Fruit fly (Drosophila melanogaster) Kc167 (cell line): ENCODE measurements around the gene CG15452.

Source experiments
- Myc ChIP-seq: fragments of >200 bp; optimal IDR thresholded peaks from 2 replicates; lab custom pipeline; 2017; ENCODE audit warnings: missing external identifiers
- Sin3A ChIP-seq: fragments of >200 bp; optimal IDR thresholded peaks from 2 replicates; lab custom pipeline; 2018; ENCODE audit warnings: missing external identifiers
- h ChIP-seq: fragments of >200 bp; optimal IDR thresholded peaks from 3 replicates; lab custom pipeline; 2018; ENCODE audit warnings: missing external identifiers
- insv ChIP-seq: fragments of >200 bp; optimal IDR thresholded peaks from 3 replicates; lab custom pipeline; 2018; ENCODE audit warnings: missing external identifiers
- psq ChIP-seq: fragments of >200 bp; optimal IDR thresholded peaks from 2 replicates; lab custom pipeline; 2017; ENCODE audit warnings: missing external identifiers
- ttk ChIP-seq: sonication (Bioruptor generic); optimal IDR thresholded peaks from 2 replicates; lab custom pipeline; 2017; ENCODE audit warnings: missing external identifiers

The CG15452 gene

dm6 chrX:20745865-20746264 is at the start of gene CG15452:
Gene CG15452 (minus strand): TSS chrX:20745965.
- no peak for TF ChIP-seq psq
- no peak for TF ChIP-seq h (lab: Kevin White, UChicago)
- no peak for TF ChIP-seq insv
- no peak for TF ChIP-seq Sin3A (lab: Kevin White, UChicago)
- no peak for TF ChIP-seq ttk (lab: Kevin White, UChicago)
- TF ChIP-seq Myc (lab: Kevin White, UChicago) = no peak

dm6 chrX:20781120-20781519 is 35.4 kb upstream of the CG15452 start, which contains the start of gene CG32507:
Gene CG32507 (minus strand): TSS chrX:20781220.
- no peak for TF ChIP-seq Sin3A (lab: Kevin White, UChicago)
- no peak for TF ChIP-seq psq
- TF ChIP-seq Myc (lab: Kevin White, UChicago) = no peak
- no peak for TF ChIP-seq ttk (lab: Kevin White, UChicago)
- no peak for TF ChIP-seq h (lab: Kevin White, UChicago)

- TF ChIP-seq psq (no peak), ttk (lab: Kevin White, UChicago) (no peak), Sin3A (lab: Kevin White, UChicago) (no peak), insv (no peak), h (lab: Kevin White, UChicago) (no peak), Myc (lab: Kevin White, UChicago) (no peak)
Measured at dm6 chrX:20776281-20776680, 30.5 kb upstream of the CG15452 start.

- TF ChIP-seq h (lab: Kevin White, UChicago) (peak; percentile 69), Sin3A (lab: Kevin White, UChicago) (no peak), psq (no peak)
Measured at dm6 chrX:20760444-20760843, 14.7 kb upstream of the CG15452 start.

dm6 chrX:20756938-20757337 is 11.2 kb upstream of the CG15452 start:
- TF ChIP-seq psq (no peak), ttk (lab: Kevin White, UChicago) (no peak), Myc (lab: Kevin White, UChicago) (no peak), insv (no peak), Sin3A (lab: Kevin White, UChicago) (no peak), h (lab: Kevin White, UChicago) (no peak)

dm6 chrX:20756447-20756846 is 10.7 kb upstream of the CG15452 start:
- TF ChIP-seq h (lab: Kevin White, UChicago) (no peak), Myc (lab: Kevin White, UChicago) (no peak), Sin3A (lab: Kevin White, UChicago) (no peak), ttk (lab: Kevin White, UChicago) (no peak), insv (no peak), psq (no peak)

- TF ChIP-seq insv = no peak
- TF ChIP-seq Myc (lab: Kevin White, UChicago) = no peak
- TF ChIP-seq ttk (lab: Kevin White, UChicago) = no peak
- TF ChIP-seq psq = no peak
- TF ChIP-seq h (lab: Kevin White, UChicago) = no peak
- TF ChIP-seq Sin3A (lab: Kevin White, UChicago) = no peak
Measured at dm6 chrX:20753124-20753523, 7.4 kb upstream of the CG15452 start.

dm6 chrX:20739581-20739980 is 6.2 kb downstream of the CG15452 start:
- TF ChIP-seq ttk (lab: Kevin White, UChicago) = no peak
- TF ChIP-seq psq = no peak
- TF ChIP-seq h (lab: Kevin White, UChicago) = no peak
- no peak for TF ChIP-seq Sin3A (lab: Kevin White, UChicago)
- TF ChIP-seq Myc (lab: Kevin White, UChicago) = no peak
- no peak for TF ChIP-seq insv

- TF ChIP-seq Myc (lab: Kevin White, UChicago) (no peak), Sin3A (lab: Kevin White, UChicago) (no peak), psq (no peak), ttk (lab: Kevin White, UChicago) (no peak), h (lab: Kevin White, UChicago) (no peak), insv (no peak)
Measured at dm6 chrX:20735910-20736483, 9.8 kb downstream of the CG15452 start, which contains the start of gene CG1324. Gene CG1324 (minus strand): TSS chrX:20735960.

dm6 chrX:20731492-20731891 is 14.3 kb downstream of the CG15452 start:
- TF ChIP-seq ttk (lab: Kevin White, UChicago) = no peak

dm6 chrX:20728591-20728990 is 17.2 kb downstream of the CG15452 start:
- TF ChIP-seq psq = no peak
- TF ChIP-seq ttk (lab: Kevin White, UChicago) = no peak
- no peak for TF ChIP-seq Myc (lab: Kevin White, UChicago)
- no peak for TF ChIP-seq insv
- no peak for TF ChIP-seq Sin3A (lab: Kevin White, UChicago)
- no peak for TF ChIP-seq h (lab: Kevin White, UChicago)

- TF ChIP-seq Sin3A (lab: Kevin White, UChicago) (no peak), Myc (lab: Kevin White, UChicago) (no peak), h (lab: Kevin White, UChicago) (no peak), insv (no peak), ttk (lab: Kevin White, UChicago) (no peak), psq (no peak)
Measured at dm6 chrX:20724475-20724874, 21.3 kb downstream of the CG15452 start.

dm6 chrX:20723207-20723606 is 22.6 kb downstream of the CG15452 start:
- no peak for TF ChIP-seq Myc (lab: Kevin White, UChicago)
- TF ChIP-seq psq = no peak
- no peak for TF ChIP-seq h (lab: Kevin White, UChicago)
- no peak for TF ChIP-seq Sin3A (lab: Kevin White, UChicago)
- no peak for TF ChIP-seq ttk (lab: Kevin White, UChicago)
- TF ChIP-seq insv = no peak
